Fruit fly (Drosophila melanogaster): ENCODE results near the gene Adar.

DNA sequence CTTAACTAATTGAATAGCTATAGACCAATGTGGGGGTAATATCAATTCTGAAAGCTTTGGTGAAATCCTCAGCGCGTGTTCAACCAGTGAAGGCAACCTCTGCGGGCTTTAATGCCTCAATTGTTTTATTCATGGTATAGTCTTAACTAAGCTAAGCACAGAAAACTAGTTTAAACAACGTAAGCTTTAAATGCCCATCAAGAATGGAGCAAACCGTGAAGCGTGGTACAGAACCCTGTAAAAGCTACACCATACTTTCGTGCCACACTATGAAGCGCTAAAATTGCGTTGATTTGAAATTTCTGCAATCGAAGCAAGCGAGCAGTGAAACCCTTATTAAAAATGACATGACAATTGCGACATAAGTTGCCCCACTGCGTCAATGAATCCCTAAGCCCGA lies 47.5 kb downstream of the Adar start:
- TF ChIP-seq vri (GFP tag; optimal IDR thresholded peaks at IDR 0.05) (no peak), CG16779 (tag; optimal IDR thresholded peaks at IDR 0.05) (no peak)
